Worm (Caenorhabditis elegans) whole organism, mixed stage, embryonic: ENCODE data around the gene clec-127.

Experiments
- M03D4.4 ChIP-seq: sonication (generic microtip); optimal IDR thresholded peaks from 2 replicates; lab custom pipeline; 2017; ENCODE audit warnings: mild to moderate bottlenecking, missing genetic modification characterization, missing compliant biosample characterization
- bed-3 ChIP-seq: fragments of 200-800 bp; sonication (Bioruptor generic); optimal IDR thresholded peaks from 3 replicates; lab custom pipeline; 2018; ENCODE audit warnings: mild to moderate bottlenecking, missing genetic modification characterization, moderate library complexity, missing compliant biosample characterization
- blmp-1 ChIP-seq: fragments of 150-350 bp; optimal IDR thresholded peaks from 2 replicates; lab custom pipeline; 2014; ENCODE audit warnings: missing biosample characterization, missing genetic modification characterization
- ceh-39 ChIP-seq: fragments of 150-350 bp; optimal IDR thresholded peaks from 2 replicates; lab custom pipeline; 2014; ENCODE audit warnings: missing biosample characterization, missing genetic modification characterization
- ceh-43 ChIP-seq: fragments of 200-800 bp; sonication (Bioruptor generic); optimal IDR thresholded peaks from 2 replicates; lab custom pipeline; 2018; ENCODE audit warnings: mild to moderate bottlenecking, missing genetic modification characterization, moderate library complexity, missing compliant biosample characterization
- ceh-83 ChIP-seq: fragments of 200-800 bp; sonication (Bioruptor generic); optimal IDR thresholded peaks from 2 replicates; lab custom pipeline; 2018; ENCODE audit warnings: mild to moderate bottlenecking, missing genetic modification characterization, missing compliant biosample characterization
- ces-1 ChIP-seq: fragments of 150-350 bp; optimal IDR thresholded peaks from 2 replicates; lab custom pipeline; 2014; ENCODE audit warnings: missing biosample characterization, missing genetic modification reagents, missing genetic modification characterization
- cnd-1 ChIP-seq: fragments of 200-800 bp; sonication (Bioruptor generic); optimal IDR thresholded peaks from 2 replicates; lab custom pipeline; 2018; ENCODE audit warnings: mild to moderate bottlenecking, missing genetic modification characterization, missing compliant biosample characterization
- drap-1 ChIP-seq: fragments of 200-800 bp; sonication (Bioruptor generic); optimal IDR thresholded peaks from 3 replicates; lab custom pipeline; 2018; ENCODE audit warnings: mild to moderate bottlenecking, missing genetic modification characterization, missing compliant biosample characterization
- elt-1 ChIP-seq: sonication (generic microtip); optimal IDR thresholded peaks from 2 replicates; lab custom pipeline; 2017; ENCODE audit warnings: missing genetic modification characterization, mild to moderate bottlenecking, missing compliant biosample characterization, antibody characterized with exemption, moderate library complexity, borderline replicate concordance; ENCODE audit not compliant: insufficient read depth
- elt-3 ChIP-seq: fragments of 150-350 bp; optimal IDR thresholded peaks from 2 replicates; lab custom pipeline; 2014; ENCODE audit warnings: missing biosample characterization, missing genetic modification characterization
- flh-1 ChIP-seq: fragments of 200-800 bp; sonication (Bioruptor generic); optimal IDR thresholded peaks from 2 replicates; lab custom pipeline; 2018; ENCODE audit warnings: mild to moderate bottlenecking, missing genetic modification characterization, moderate library complexity, missing compliant biosample characterization
- ham-2 ChIP-seq: fragments of 200-800 bp; sonication (Bioruptor generic); optimal IDR thresholded peaks from 2 replicates; lab custom pipeline; 2018; ENCODE audit warnings: mild to moderate bottlenecking, missing genetic modification characterization, missing compliant biosample characterization
- hlh-1 ChIP-seq: fragments of 150-350 bp; optimal IDR thresholded peaks from 2 replicates; lab custom pipeline; 2014; ENCODE audit warnings: missing biosample characterization, missing genetic modification reagents, missing genetic modification characterization
- lin-32 ChIP-seq: fragments of 200-800 bp; sonication (Bioruptor generic); optimal IDR thresholded peaks from 2 replicates; lab custom pipeline; 2018; ENCODE audit warnings: mild to moderate bottlenecking, missing genetic modification characterization, missing compliant biosample characterization
- lsy-2 ChIP-seq: fragments of 150-350 bp; optimal IDR thresholded peaks from 2 replicates; lab custom pipeline; 2014; ENCODE audit warnings: missing biosample characterization, missing genetic modification characterization
- mab-5 ChIP-seq: fragments of 150-350 bp; optimal IDR thresholded peaks from 2 replicates; lab custom pipeline; 2014; ENCODE audit warnings: missing biosample characterization, missing genetic modification characterization
- mep-1 ChIP-seq: fragments of 150-350 bp; optimal IDR thresholded peaks from 2 replicates; lab custom pipeline; 2017; ENCODE audit warnings: missing biosample characterization, missing genetic modification reagents, missing genetic modification characterization, inconsistent platforms
- mls-2 ChIP-seq: sonication (generic microtip); optimal IDR thresholded peaks from 2 replicates; lab custom pipeline; 2016; ENCODE audit warnings: mild to moderate bottlenecking, missing genetic modification characterization, moderate library complexity, missing compliant biosample characterization
- nhr-12 ChIP-seq: fragments of 150-350 bp; optimal IDR thresholded peaks from 2 replicates; lab custom pipeline; 2014; ENCODE audit warnings: missing biosample characterization, missing genetic modification characterization
- nhr-2 ChIP-seq: fragments of 150-350 bp; optimal IDR thresholded peaks from 2 replicates; lab custom pipeline; 2014; ENCODE audit warnings: missing biosample characterization, missing genetic modification characterization
- nhr-237 ChIP-seq: fragments of 150-350 bp; optimal IDR thresholded peaks from 2 replicates; lab custom pipeline; 2014; ENCODE audit warnings: missing biosample characterization, missing genetic modification characterization
- nhr-28 ChIP-seq: fragments of 150-350 bp; optimal IDR thresholded peaks from 2 replicates; lab custom pipeline; 2014; ENCODE audit warnings: missing biosample characterization, missing genetic modification characterization
- nhr-76 ChIP-seq: sonication (generic microtip); optimal IDR thresholded peaks from 2 replicates; lab custom pipeline; 2017; ENCODE audit warnings: missing biosample characterization, missing genetic modification characterization
- pha-4 ChIP-seq: fragments of 150-350 bp; optimal IDR thresholded peaks from 2 replicates; lab custom pipeline; 2018; ENCODE audit warnings: missing biosample characterization, missing genetic modification reagents, missing genetic modification characterization
- sem-2 ChIP-seq: fragments of 200-800 bp; sonication (Bioruptor generic); optimal IDR thresholded peaks from 2 replicates; lab custom pipeline; 2018; ENCODE audit warnings: mild to moderate bottlenecking, missing genetic modification characterization, missing compliant biosample characterization
- snpc-4 ChIP-seq: fragments of 150-350 bp; optimal IDR thresholded peaks from 2 replicates; lab custom pipeline; 2014; ENCODE audit warnings: missing biosample characterization, missing genetic modification characterization
- sptf-1 ChIP-seq: sonication (generic microtip); optimal IDR thresholded peaks from 2 replicates; lab custom pipeline; 2017; ENCODE audit warnings: mild to moderate bottlenecking, missing genetic modification characterization, moderate library complexity, missing compliant biosample characterization
- tbx-8 ChIP-seq: fragments of 200-800 bp; sonication (Bioruptor generic); optimal IDR thresholded peaks from 2 replicates; lab custom pipeline; 2018; ENCODE audit warnings: mild to moderate bottlenecking, missing genetic modification characterization, moderate library complexity, missing compliant biosample characterization
- unc-39 ChIP-seq: fragments of 150-350 bp; optimal IDR thresholded peaks from 2 replicates; lab custom pipeline; 2014; ENCODE audit warnings: missing biosample characterization, missing genetic modification characterization
- unc-62 ChIP-seq: fragments of 150-350 bp; optimal IDR thresholded peaks from 2 replicates; lab custom pipeline; 2014; ENCODE audit warnings: missing biosample characterization, missing genetic modification reagents, missing genetic modification characterization
- zip-8 ChIP-seq: fragments of 150-350 bp; optimal IDR thresholded peaks from 2 replicates; lab custom pipeline; 2014; ENCODE audit warnings: missing biosample characterization, missing genetic modification characterization
- ztf-11 ChIP-seq: fragments of 150-350 bp; optimal IDR thresholded peaks from 2 replicates; lab custom pipeline; 2014; ENCODE audit warnings: missing biosample characterization, missing genetic modification characterization

Gene clec-127

DNA sequence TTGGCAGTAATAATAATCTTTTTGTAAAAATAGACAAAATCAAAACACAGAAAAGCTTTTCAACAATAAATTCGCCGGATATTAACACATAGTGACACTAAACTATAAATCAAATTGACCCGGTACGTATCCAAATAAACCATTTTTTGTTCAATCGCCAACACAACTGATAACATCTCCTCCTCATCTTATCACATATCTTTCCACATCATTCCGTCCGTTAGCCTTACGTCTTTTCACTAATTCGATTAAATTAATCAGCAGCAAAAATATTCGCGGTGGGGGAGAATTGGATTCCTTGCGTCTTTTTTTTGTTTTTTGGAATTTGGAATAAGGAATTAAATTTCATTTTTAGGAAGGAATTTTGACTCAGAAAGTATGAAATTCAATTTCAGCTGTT, 12.4 kb downstream of the clec-127 start:
- TF ChIP-seq sptf-1 (tag; lab: Kevin White, UChicago) (no peak), ceh-43 (GFP tag; lab: Kevin White, UChicago) (no peak), ham-2 (GFP tag; lab: Kevin White, UChicago) (no peak), nhr-2 (tag; lab: Kevin White, UChicago) (no peak), sem-2 (GFP tag; lab: Kevin White, UChicago) (no peak), hlh-1 (tag; lab: Kevin White, UChicago) (no peak), ceh-83 (GFP tag; lab: Kevin White, UChicago) (no peak), bed-3 (no peak), nhr-28 (no peak), unc-62 (GFP tag; lab: Kevin White, UChicago) (no peak), zip-8 (tag; lab: Kevin White, UChicago) (no peak), nhr-12 (no peak), flh-1 (GFP tag; lab: Kevin White, UChicago) (no peak), lsy-2 (no peak)

ce11 chrII:3555281-3555680, 13.7 kb downstream of the clec-127 start:
- no peak for TF ChIP-seq flh-1 (GFP tag; lab: Kevin White, UChicago)
- TF ChIP-seq elt-3 (tag; lab: Kevin White, UChicago) = no peak
- TF ChIP-seq lsy-2 = no peak

DNA sequence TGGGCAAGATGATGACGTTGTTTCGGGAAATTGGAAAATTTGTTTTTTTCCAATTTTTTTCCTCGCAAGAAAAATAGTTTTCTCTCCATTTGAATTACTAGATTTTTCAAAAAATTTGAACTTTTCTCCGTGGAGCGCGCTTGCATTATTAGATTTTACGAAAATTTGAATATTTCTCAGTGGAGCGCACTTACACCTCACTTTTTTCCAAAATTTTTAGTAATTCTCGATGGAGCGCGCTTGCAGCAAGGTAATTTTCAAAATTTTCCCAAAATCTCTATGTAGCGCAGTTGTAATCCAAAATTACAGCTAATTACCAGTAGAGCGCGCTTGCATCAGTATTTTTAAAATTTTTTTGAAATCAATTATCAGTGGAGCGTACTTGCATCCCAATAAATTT, 14.3 kb downstream of the clec-127 start:
- no peak for TF ChIP-seq ceh-83 (GFP tag; lab: Kevin White, UChicago)
- no peak for TF ChIP-seq snpc-4
- TF ChIP-seq sptf-1 (tag; lab: Kevin White, UChicago) = no peak
- TF ChIP-seq nhr-237 (tag; lab: Kevin White, UChicago) = no peak
- no peak for TF ChIP-seq ceh-39
- TF ChIP-seq mls-2 (tag; lab: Kevin White, UChicago) = no peak
- no peak for TF ChIP-seq elt-1 (tag; lab: Kevin White, UChicago)
- TF ChIP-seq lin-32 (GFP tag; lab: Kevin White, UChicago) = no peak
- TF ChIP-seq nhr-28 = no peak
- no peak for TF ChIP-seq M03D4.4 (tag; lab: Kevin White, UChicago)

DNA sequence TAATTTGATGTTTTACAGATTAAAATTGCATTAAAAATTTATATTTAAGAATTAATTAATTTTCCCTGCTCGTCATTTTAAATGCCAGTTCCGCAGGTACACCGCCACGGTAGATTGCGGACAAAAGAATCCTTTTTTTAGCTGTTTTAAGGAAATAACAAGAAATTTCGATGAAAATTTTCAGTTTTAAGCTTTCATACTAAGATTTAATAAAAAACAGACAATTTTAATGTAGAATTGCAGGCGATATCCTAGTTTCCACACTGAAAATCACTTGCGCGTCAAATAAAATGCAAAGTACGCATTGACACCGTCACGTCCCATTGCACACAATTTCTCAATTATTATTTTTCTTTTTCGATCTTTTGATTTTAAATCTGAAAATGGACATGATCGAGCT, 15.6 kb downstream of the clec-127 start, which contains the start of gene dnc-3:
TSS of gene dnc-3 (plus strand) at position 272 of the 400 bp plus-strand sequence.
- no peak for TF ChIP-seq nhr-28
- TF ChIP-seq drap-1 (GFP tag; lab: Kevin White, UChicago) = no peak
- TF ChIP-seq elt-1 (tag; lab: Kevin White, UChicago) = no peak
- TF ChIP-seq elt-3 (tag; lab: Kevin White, UChicago) = no peak
- TF ChIP-seq ceh-39 = no peak
- no peak for TF ChIP-seq cnd-1
- TF ChIP-seq sem-2 (GFP tag; lab: Kevin White, UChicago) = no peak
- no peak for TF ChIP-seq pha-4 (tag; lab: Kevin White, UChicago)
- no peak for TF ChIP-seq bed-3
- no peak for TF ChIP-seq nhr-2 (tag; lab: Kevin White, UChicago)
- TF ChIP-seq ztf-11 = no peak
- no peak for TF ChIP-seq mab-5 (tag; lab: Kevin White, UChicago)
- TF ChIP-seq lin-32 (GFP tag; lab: Kevin White, UChicago) = no peak
- TF ChIP-seq hlh-1 (tag; lab: Kevin White, UChicago) = no peak
- TF ChIP-seq ham-2 (GFP tag; lab: Kevin White, UChicago) = no peak
- TF ChIP-seq mep-1 = peak; percentile 14
- TF ChIP-seq ces-1 (GFP tag; lab: Kevin White, UChicago) = peak; percentile 75
- TF ChIP-seq unc-62 (GFP tag; lab: Kevin White, UChicago) = no peak
- TF ChIP-seq M03D4.4 (tag; lab: Kevin White, UChicago) = no peak
- TF ChIP-seq snpc-4 = no peak
- no peak for TF ChIP-seq flh-1 (GFP tag; lab: Kevin White, UChicago)
- TF ChIP-seq ceh-43 (GFP tag; lab: Kevin White, UChicago) = peak; percentile 17
- TF ChIP-seq unc-39 (tag; lab: Kevin White, UChicago) = no peak
- no peak for TF ChIP-seq mls-2 (tag; lab: Kevin White, UChicago)
- TF ChIP-seq nhr-12 = no peak
- no peak for TF ChIP-seq blmp-1 (tag; lab: Kevin White, UChicago)
- TF ChIP-seq lsy-2 = peak; percentile 29
- no peak for TF ChIP-seq nhr-76 (tag; lab: Kevin White, UChicago)
- no peak for TF ChIP-seq tbx-8 (GFP tag; lab: Kevin White, UChicago)
- TF ChIP-seq nhr-237 (tag; lab: Kevin White, UChicago) = peak; percentile 5
